Worm (Caenorhabditis elegans): ENCODE results near the gene lin-33.

The lin-33 gene

DNA sequence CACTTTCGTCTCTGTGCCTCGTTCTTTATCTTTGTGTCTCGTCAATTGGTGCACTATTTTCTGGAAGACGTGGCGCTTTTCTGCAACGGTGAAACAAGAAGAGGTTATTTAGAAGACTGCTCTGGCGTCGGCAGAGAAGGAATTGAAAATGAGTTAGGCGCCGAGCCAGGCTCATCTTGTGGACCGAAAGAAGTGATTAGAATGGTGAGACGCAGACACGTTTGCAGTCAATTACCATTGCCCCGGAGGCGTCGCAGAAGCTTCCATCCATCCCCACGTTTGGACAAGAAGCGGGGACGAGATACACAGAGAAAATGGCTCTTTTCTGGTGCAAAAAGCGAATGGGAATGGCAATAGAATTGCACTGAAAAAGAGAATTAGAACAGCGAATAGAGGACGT lies 29.5 kb downstream of the lin-33 start (continued):
- TF ChIP-seq unc-98 (GFP tag; IDR thresholded peaks at IDR 0.05) (no peak), unc-130 (tag; optimal IDR thresholded peaks at IDR 0.05) (no peak), nhr-19 (GFP tag; conservative IDR thresholded peaks at IDR 0.05) (no peak), snpc-4 (tag; optimal IDR thresholded peaks at IDR 0.05) (no peak), dsc-1 (tag; optimal IDR thresholded peaks at IDR 0.05) (no peak), ama-1 (optimal IDR thresholded peaks at IDR 0.05) (no peak), nhr-20 (tag; optimal IDR thresholded peaks at IDR 0.05) (no peak), C34B4.2 (tag; optimal IDR thresholded peaks at IDR 0.05) (no peak), unc-30 (tag; optimal IDR thresholded peaks at IDR 0.05) (no peak), egl-27 (tag; optimal IDR thresholded peaks at IDR 0.05) (no peak), mef-2 (tag; optimal IDR thresholded peaks at IDR 0.05) (no peak), nhr-237 (tag; optimal IDR thresholded peaks at IDR 0.05) (no peak), Y116A8C.19 (tag; optimal IDR thresholded peaks at IDR 0.05; ENCODE audit: borderline replicate concordance) (no peak), aly-2 (tag; optimal IDR thresholded peaks at IDR 0.05) (no peak), fkh-10 (GFP tag; optimal IDR thresholded peaks at IDR 0.05) (no peak), C04F5.9 (tag; optimal IDR thresholded peaks at IDR 0.05) (no peak), ceh-63 (GFP tag; optimal IDR thresholded peaks at IDR 0.05) (no peak), aha-1 (tag; optimal IDR thresholded peaks at IDR 0.05) (no peak), isw-1 (GFP tag; IDR thresholded peaks at IDR 0.05) (no peak), lir-3 (tag; optimal IDR thresholded peaks at IDR 0.05; ENCODE audit: poor library complexity) (no peak), irx-1 (tag; optimal IDR thresholded peaks at IDR 0.05) (no peak), mab-9 (GFP tag; IDR thresholded peaks at IDR 0.05) (no peak), nhr-71 (tag; optimal IDR thresholded peaks at IDR 0.05) (peak; percentile 28), nhr-90 (tag; optimal IDR thresholded peaks at IDR 0.05; ENCODE audit: poor library complexity) (no peak), nhr-11 (tag; optimal IDR thresholded peaks at IDR 0.05) (no peak), C16A3.4 (tag; optimal IDR thresholded peaks at IDR 0.05) (no peak), ceh-82 (tag; optimal IDR thresholded peaks at IDR 0.05) (peak in 1 of 3 experiments; percentile 48), nhr-28 (tag; optimal IDR thresholded peaks at IDR 0.05) (no peak), nhr-77 (tag; optimal IDR thresholded peaks at IDR 0.05) (no peak), ces-1 (GFP tag; optimal IDR thresholded peaks at IDR 0.05) (no peak), egl-13 (tag; optimal IDR thresholded peaks at IDR 0.05) (no peak), zag-1 (tag; optimal IDR thresholded peaks at IDR 0.05) (no peak), mdl-1 (tag; optimal IDR thresholded peaks at IDR 0.05) (no peak), skn-1 (tag; optimal IDR thresholded peaks at IDR 0.05) (no peak), lsy-2 (tag; optimal IDR thresholded peaks at IDR 0.05) (peak in 1 of 2 experiments; percentile 6), hlh-4 (tag; optimal IDR thresholded peaks at IDR 0.05) (no peak), nhr-12 (tag; optimal IDR thresholded peaks at IDR 0.05) (no peak), efl-1 (optimal IDR thresholded peaks at IDR 0.05) (peak in 1 of 2 experiments; percentile 2), efl-1 (GFP tag; optimal IDR thresholded peaks at IDR 0.05 in 1 of 2) (no peak), fkh-4 (tag; optimal IDR thresholded peaks at IDR 0.05; ENCODE audit: borderline replicate concordance) (no peak), hpl-2 (GFP tag; optimal IDR thresholded peaks at IDR 0.05) (no peak), ceh-8 (GFP tag; optimal IDR thresholded peaks at IDR 0.05) (no peak), alr-1 (tag; optimal IDR thresholded peaks at IDR 0.05; ENCODE audit: borderline replicate concordance) (no peak), xbp-1 (tag; optimal IDR thresholded peaks at IDR 0.05) (no peak), nhr-85 (tag) (no peak), lin-14 (GFP tag; optimal IDR thresholded peaks at IDR 0.05) (peak; percentile 85), vab-15 (tag; optimal IDR thresholded peaks at IDR 0.05) (no peak), nhr-84 (tag; optimal IDR thresholded peaks at IDR 0.05) (no peak)

Measured in whole organism, L1 larva.